Worm (Caenorhabditis elegans) whole organism, young adult: Measurements from ENCODE around the gene clc-27.
A peak's percentile ranks its signal among the peaks of the same experiment; 100 is the strongest.

Experiments used
- B0261.1 ChIP-seq: sonication (generic microtip); optimal IDR thresholded peaks from 2 replicates; lab custom pipeline; 2016; ENCODE audit warnings: mild to moderate bottlenecking, missing genetic modification characterization, moderate library complexity, missing compliant biosample characterization
- F33H1.4 ChIP-seq: fragments of 200-800 bp; sonication (Bioruptor generic); IDR thresholded peaks from 2 replicates; pipeline ENCODE4 v1.3.6; 2022; ENCODE audit warnings: missing genetic modification reagents, missing genetic modification characterization, missing compliant biosample characterization
- F37B4.10 ChIP-seq: fragments of 200-800 bp; sonication (Bioruptor generic); IDR thresholded peaks from 2 replicates; pipeline ENCODE4 v1.3.6; 2022; ENCODE audit warnings: missing genetic modification characterization, missing compliant biosample characterization
- F39B2.1 ChIP-seq: fragments of 200-800 bp; sonication (Bioruptor generic); IDR thresholded peaks from 2 replicates; pipeline ENCODE4 v1.3.6; 2022; ENCODE audit warnings: missing genetic modification reagents, missing genetic modification characterization, missing compliant biosample characterization
- T26A5.8 ChIP-seq: sonication (generic microtip); optimal IDR thresholded peaks from 2 replicates; lab custom pipeline; 2016; ENCODE audit warnings: missing genetic modification characterization, missing compliant biosample characterization
- Y53G8AR.9 ChIP-seq: fragments of 200-800 bp; sonication (Bioruptor generic); conservative IDR thresholded peaks from 2 replicates; pipeline ENCODE4 v1.3.6; 2022; ENCODE audit warnings: missing genetic modification reagents, missing genetic modification characterization, missing compliant biosample characterization
- Y56A3A.18 ChIP-seq: fragments of 200-800 bp; sonication (Bioruptor generic); IDR thresholded peaks from 2 replicates; pipeline ENCODE4 v1.3.6; 2022; ENCODE audit warnings: missing genetic modification reagents, missing genetic modification characterization, missing compliant biosample characterization
- aptf-2 ChIP-seq: fragments of 200-800 bp; sonication (Bioruptor generic); conservative IDR thresholded peaks from 2 replicates; pipeline ENCODE4 v1.3.6; 2022; ENCODE audit warnings: missing genetic modification reagents, missing genetic modification characterization, missing compliant biosample characterization
- aptf-3 ChIP-seq: fragments of 200-800 bp; sonication (Bioruptor generic); IDR thresholded peaks from 2 replicates; pipeline ENCODE4 v1.3.6; 2022; ENCODE audit warnings: missing genetic modification characterization, missing compliant biosample characterization
- atf-7 ChIP-seq: sonication (generic microtip); optimal IDR thresholded peaks from 2 replicates; lab custom pipeline; 2017; ENCODE audit warnings: mild to moderate bottlenecking, missing genetic modification characterization, missing compliant biosample characterization
- attf-5 ChIP-seq: fragments of 200-800 bp; sonication (Bioruptor generic); optimal IDR thresholded peaks from 2 replicates; lab custom pipeline; 2018; ENCODE audit warnings: mild to moderate bottlenecking, missing genetic modification characterization, missing compliant biosample characterization
- bed-1 ChIP-seq: fragments of 200-800 bp; sonication (Bioruptor generic); IDR thresholded peaks from 2 replicates; pipeline ENCODE4 v1.3.6; 2022; ENCODE audit warnings: missing genetic modification reagents, missing genetic modification characterization, missing compliant biosample characterization
- bed-2 ChIP-seq: fragments of 200-800 bp; sonication (Bioruptor generic); IDR thresholded peaks from 2 replicates; pipeline ENCODE4 v1.3.6; 2022; ENCODE audit warnings: missing genetic modification reagents, missing genetic modification characterization, missing compliant biosample characterization
- cebp-1 ChIP-seq, 2 experiments: fragments of 200-800 bp in 1 of 2; sonication (Bioruptor generic) in 1 of 2; sonication (generic microtip) in 1 of 2; IDR thresholded peaks in 1 of 2; optimal IDR thresholded peaks in 1 of 2; 2 replicates each; pipeline versions ENCODE4 v1.3.6 to Lab custom; 2017 to 2022; ENCODE audit warnings: missing compliant biosample characterization in 2 of 2, missing genetic modification characterization in 2 of 2, mild to moderate bottlenecking in 1 of 2, missing genetic modification reagents in 1 of 2, moderate library complexity in 1 of 2
- cebp-2 ChIP-seq: fragments of 200-800 bp; sonication (Bioruptor generic); IDR thresholded peaks from 2 replicates; pipeline ENCODE4 v1.3.6; 2022; ENCODE audit warnings: missing genetic modification characterization, missing compliant biosample characterization
- ceh-40 ChIP-seq: fragments of 200-800 bp; sonication (Bioruptor generic); IDR thresholded peaks from 2 replicates; pipeline ENCODE4 v1.3.6; 2022; ENCODE audit warnings: missing genetic modification characterization, missing compliant biosample characterization
- chd-7 ChIP-seq: sonication (generic microtip); optimal IDR thresholded peaks from 2 replicates; lab custom pipeline; 2016; ENCODE audit warnings: mild to moderate bottlenecking, missing genetic modification characterization, moderate library complexity, missing compliant biosample characterization
- dox-1 ChIP-seq: fragments of 200-800 bp; sonication (Bioruptor generic); IDR thresholded peaks from 2 replicates; pipeline ENCODE4 v1.3.6; 2022; ENCODE audit warnings: missing genetic modification reagents, missing genetic modification characterization, missing compliant biosample characterization
- dpff-1 ChIP-seq: sonication (generic microtip); optimal IDR thresholded peaks from 2 replicates; lab custom pipeline; 2017; ENCODE audit warnings: mild to moderate bottlenecking, missing genetic modification characterization, missing compliant biosample characterization
- lin-26 ChIP-seq: fragments of 200-800 bp; sonication (Bioruptor generic); IDR thresholded peaks from 2 replicates; pipeline ENCODE4 v1.3.6; 2022; ENCODE audit warnings: missing genetic modification reagents, missing genetic modification characterization, missing compliant biosample characterization
- madf-3 ChIP-seq: fragments of 200-800 bp; sonication (Bioruptor generic); IDR thresholded peaks from 2 replicates; pipeline ENCODE4 v1.3.6; 2022; ENCODE audit warnings: missing genetic modification reagents, missing genetic modification characterization, missing compliant biosample characterization
- madf-6 ChIP-seq: fragments of 200-800 bp; sonication (Bioruptor generic); IDR thresholded peaks from 2 replicates; pipeline ENCODE4 v1.3.6; 2022; ENCODE audit warnings: missing genetic modification reagents, missing genetic modification characterization, missing compliant biosample characterization
- madf-8 ChIP-seq: fragments of 200-800 bp; sonication (Bioruptor generic); conservative IDR thresholded peaks from 2 replicates; pipeline ENCODE4 v1.3.6; 2022; ENCODE audit warnings: missing genetic modification reagents, missing genetic modification characterization, missing compliant biosample characterization
- mxl-1 ChIP-seq: sonication (generic microtip); optimal IDR thresholded peaks from 2 replicates; lab custom pipeline; 2016; ENCODE audit warnings: missing genetic modification characterization, missing compliant biosample characterization
- nhr-120 ChIP-seq: fragments of 200-800 bp; sonication (Bioruptor generic); IDR thresholded peaks from 2 replicates; pipeline ENCODE4 v1.3.6; 2022; ENCODE audit warnings: missing genetic modification characterization, missing compliant biosample characterization
- nhr-179 ChIP-seq: sonication (generic microtip); optimal IDR thresholded peaks from 2 replicates; lab custom pipeline; 2016; ENCODE audit warnings: mild to moderate bottlenecking, missing genetic modification characterization, missing compliant biosample characterization
- nhr-80 ChIP-seq: sonication (generic microtip); optimal IDR thresholded peaks from 2 replicates; lab custom pipeline; 2016; ENCODE audit warnings: missing genetic modification characterization, missing compliant biosample characterization
- pbrm-1 ChIP-seq: fragments of 200-800 bp; sonication (Bioruptor generic); IDR thresholded peaks from 2 replicates; pipeline ENCODE4 v1.3.6; 2022; ENCODE audit warnings: missing genetic modification reagents, missing genetic modification characterization, missing compliant biosample characterization
- repo-1 ChIP-seq: sonication (generic microtip); optimal IDR thresholded peaks from 2 replicates; lab custom pipeline; 2017; ENCODE audit warnings: mild to moderate bottlenecking, missing genetic modification characterization, missing compliant biosample characterization
- rpc-1 ChIP-seq, 2 experiments: fragments of 150-350 bp in 1 of 2; sonication (generic microtip) in 1 of 2; optimal IDR thresholded peaks; 2 replicates each; lab custom pipeline; 2014 to 2018; ENCODE audit warnings: missing biosample characterization in 1 of 2, missing genetic modification characterization in 1 of 2, missing genetic modification reagents in 1 of 2, missing genotype in 1 of 2
- sdz-38 ChIP-seq: sonication (generic microtip); optimal IDR thresholded peaks from 2 replicates; lab custom pipeline; 2016; ENCODE audit warnings: missing genotype, missing genetic modification characterization, missing compliant biosample characterization
- snpc-3.4 ChIP-seq: sonication (generic microtip); optimal IDR thresholded peaks from 2 replicates; lab custom pipeline; 2017; ENCODE audit warnings: missing genetic modification characterization, mild to moderate bottlenecking, missing compliant biosample characterization, antibody characterized with exemption, moderate library complexity, missing genotype, missing genetic modification reagents
- tbp1 ChIP-seq: fragments of 200-800 bp; sonication (Bioruptor generic); optimal IDR thresholded peaks from 2 replicates; lab custom pipeline; 2018; ENCODE audit warnings: mild to moderate bottlenecking, missing genetic modification characterization, missing compliant biosample characterization
- ztf-25 ChIP-seq: fragments of 200-800 bp; sonication (Bioruptor generic); IDR thresholded peaks from 2 replicates; pipeline ENCODE4 v1.3.6; 2022; ENCODE audit warnings: missing genetic modification reagents, missing genetic modification characterization, missing compliant biosample characterization
- ztf-28 ChIP-seq: fragments of 200-800 bp; sonication (Bioruptor generic); IDR thresholded peaks from 2 replicates; pipeline ENCODE4 v1.3.6; 2022; ENCODE audit warnings: missing genetic modification reagents, missing genetic modification characterization, missing compliant biosample characterization
- ztf-3 ChIP-seq: fragments of 200-800 bp; sonication (Bioruptor generic); optimal IDR thresholded peaks from 2 replicates; lab custom pipeline; 2018; ENCODE audit warnings: mild to moderate bottlenecking, missing genetic modification characterization, missing compliant biosample characterization

clc-27 gene

DNA sequence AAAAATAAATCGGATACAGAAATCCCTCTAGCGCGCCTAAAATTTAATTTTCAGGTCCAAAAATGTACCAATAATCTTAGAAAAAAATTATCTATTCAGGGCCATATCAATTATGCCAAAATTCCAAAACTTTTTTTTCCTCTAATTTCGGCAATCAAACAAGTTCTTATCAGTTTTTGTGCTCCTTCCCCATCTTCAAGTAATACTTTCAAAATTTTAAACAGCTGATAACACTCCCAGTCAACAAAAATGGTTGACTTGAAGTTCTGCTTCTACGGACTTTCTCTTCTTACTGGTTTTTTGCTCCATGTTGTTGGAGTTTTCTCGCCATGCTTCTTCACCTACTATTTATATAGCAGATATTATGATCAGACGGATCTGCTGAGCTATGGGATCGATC, 12.5 kb downstream of the clc-27 start, which contains the start of gene clc-23:
Gene clc-23 (plus strand): TSS at position 223 of the 400 bp plus-strand sequence.
- no peak for TF ChIP-seq nhr-120 (GFP tag; lab: Robert Waterston, UW)
- peak; percentile 20 for TF ChIP-seq nhr-80 (tag; lab: Kevin White, UChicago)
- TF ChIP-seq ceh-40 = no peak
- no peak for TF ChIP-seq ztf-25 (GFP tag; lab: Robert Waterston, UW)
- no peak for TF ChIP-seq aptf-3 (GFP tag; lab: Robert Waterston, UW)

DNA sequence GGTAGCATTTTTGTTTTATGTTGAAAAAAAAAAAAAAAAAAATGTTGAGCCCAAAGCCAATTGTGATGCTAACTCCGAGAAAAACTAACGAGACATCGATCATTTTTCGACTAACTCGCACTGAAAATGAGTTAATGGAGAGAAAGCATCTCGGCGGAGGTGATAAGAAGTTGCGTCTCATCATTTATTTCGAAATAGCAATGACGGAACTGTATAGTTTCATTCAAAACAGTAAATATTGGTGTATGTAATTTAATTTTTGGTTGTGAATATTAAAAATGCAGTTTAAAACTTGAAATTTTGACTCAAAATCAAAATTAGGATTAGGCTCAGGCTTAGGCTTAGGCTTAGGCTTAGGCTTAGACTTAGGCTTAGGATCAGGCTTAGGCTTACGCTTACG, 18.1 kb downstream of the clc-27 start, which contains the start of gene clc-25:
Gene clc-25 (minus strand): TSS at position 101 of the 400 bp plus-strand sequence.
- TF ChIP-seq sdz-38 (tag; lab: Kevin White, UChicago) = no peak
- no peak for TF ChIP-seq attf-5 (GFP tag; lab: Kevin White, UChicago)
- TF ChIP-seq cebp-2 = no peak
- TF ChIP-seq madf-8 = no peak
- no peak for TF ChIP-seq madf-6 (GFP tag; lab: Robert Waterston, UW)
- no peak; the same call in 1 of the 2 replicates for TF ChIP-seq cebp-1 (GFP tag; IDR thresholded peaks at IDR 0.05; lab: Robert Waterston, UW)
- peak; percentile 33 for TF ChIP-seq cebp-1 (tag; optimal IDR thresholded peaks at IDR 0.05; lab: Kevin White, UChicago)
- no peak for TF ChIP-seq aptf-2 (GFP tag; lab: Robert Waterston, UW)
- TF ChIP-seq ztf-3 (GFP tag; lab: Kevin White, UChicago) = no peak
- TF ChIP-seq tbp1 = no peak
- no peak for TF ChIP-seq snpc-3.4 (tag; lab: Kevin White, UChicago)
- no peak for TF ChIP-seq dpff-1 (tag; lab: Kevin White, UChicago)
- TF ChIP-seq nhr-80 (tag; lab: Kevin White, UChicago) = peak; percentile 19

ce11 chrIII:1028233-1028632, 20.0 kb downstream of the clc-27 start:
- peak; percentile 67 for TF ChIP-seq nhr-80 (tag; lab: Kevin White, UChicago)
- 0 out of 2 replicates have a peak, but pooled peaks have one; percentile 47 for TF ChIP-seq dox-1
- TF ChIP-seq nhr-179 (tag; lab: Kevin White, UChicago) = no peak
- no peak for TF ChIP-seq chd-7

- TF ChIP-seq atf-7 (no peak), F37B4.10 (GFP tag; lab: Robert Waterston, UW) (no peak), bed-2 (GFP tag; lab: Robert Waterston, UW) (no peak)
- TF ChIP-seq, all 124 proteins: peak for 0
Measured at ce11 chrIII:1030965-1031364, 22.8 kb downstream of the clc-27 start, which contains the start of the genes clc-26 and E_BE45912.2. Gene clc-26 (minus strand): TSS chrIII:1031065. Gene E_BE45912.2 (minus strand): TSS chrIII:1031103.

DNA sequence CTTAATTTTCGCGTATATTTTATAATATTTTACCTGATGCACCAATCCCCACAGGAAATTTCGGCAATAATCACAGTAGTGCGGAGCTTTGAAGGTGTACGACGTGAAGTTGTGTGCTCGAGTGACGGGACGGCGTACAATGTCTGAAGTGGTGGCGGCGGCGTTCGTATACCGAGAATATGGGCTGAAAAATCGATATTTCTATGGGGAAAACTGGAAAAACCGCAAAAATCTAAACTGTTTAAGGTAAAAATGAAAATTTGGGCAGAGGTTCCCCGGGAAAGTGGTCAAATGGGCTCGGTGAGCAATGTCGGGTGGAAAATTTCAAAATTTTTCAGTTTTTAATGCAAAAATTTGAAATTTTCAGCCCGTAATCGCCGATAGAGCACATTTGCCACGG, 26.7 kb downstream of the clc-27 start:
- TF ChIP-seq ztf-28 (GFP tag; lab: Robert Waterston, UW) (peak; percentile 54; the same call in 1 of the 2 replicates), mxl-1 (tag; lab: Kevin White, UChicago) (no peak), madf-3 (GFP tag; lab: Robert Waterston, UW) (no peak), Y56A3A.18 (GFP tag; lab: Robert Waterston, UW) (0 out of 2 replicates have a peak, but pooled peaks have one; percentile 27), B0261.1 (tag; lab: Kevin White, UChicago) (no peak), ztf-3 (GFP tag; lab: Kevin White, UChicago) (no peak), F33H1.4 (GFP tag; lab: Robert Waterston, UW) (no peak), attf-5 (GFP tag; lab: Kevin White, UChicago) (no peak), bed-1 (GFP tag; lab: Robert Waterston, UW) (no peak), pbrm-1 (GFP tag; lab: Robert Waterston, UW) (no peak), Y53G8AR.9 (GFP tag; lab: Robert Waterston, UW) (0 out of 2 replicates have a peak, but pooled peaks have one; percentile 45), F39B2.1 (GFP tag; lab: Robert Waterston, UW) (no peak), T26A5.8 (tag; lab: Kevin White, UChicago) (no peak), cebp-1 (GFP tag; IDR thresholded peaks at IDR 0.05; lab: Robert Waterston, UW) (no peak), cebp-1 (tag; optimal IDR thresholded peaks at IDR 0.05; lab: Kevin White, UChicago) (no peak), repo-1 (tag; lab: Kevin White, UChicago) (no peak), F37B4.10 (GFP tag; lab: Robert Waterston, UW) (no peak), madf-6 (GFP tag; lab: Robert Waterston, UW) (peak; percentile 45; the same call in 1 of the 2 replicates), rpc-1 (optimal IDR thresholded peaks at IDR 0.05; lab: Kevin White, UChicago) (no peak), rpc-1 (tag; optimal IDR thresholded peaks at IDR 0.05; lab: Kevin White, UChicago) (no peak), lin-26 (0 out of 2 replicates have a peak, but pooled peaks have one; percentile 30)
